Worm (Caenorhabditis elegans) whole organism, late embryonic: Measurements from ENCODE around the gene famh-136.

Source experiments
- C08G9.2 ChIP-seq: sonication (generic microtip); optimal IDR thresholded peaks from 2 replicates; lab custom pipeline; 2016; ENCODE audit warnings: mild to moderate bottlenecking, missing genetic modification characterization, moderate library complexity, missing compliant biosample characterization
- C38D4.7 ChIP-seq: fragments of 200-800 bp; sonication (Bioruptor generic); optimal IDR thresholded peaks from 2 replicates; lab custom pipeline; 2018; ENCODE audit warnings: mild to moderate bottlenecking, missing genetic modification characterization, moderate library complexity, missing compliant biosample characterization
- F13H6.1 ChIP-seq: sonication (generic microtip); optimal IDR thresholded peaks from 2 replicates; lab custom pipeline; 2016; ENCODE audit warnings: missing genetic modification characterization, missing compliant biosample characterization
- K02D7.2 ChIP-seq: sonication (generic microtip); optimal IDR thresholded peaks from 2 replicates; lab custom pipeline; 2017; ENCODE audit warnings: mild to moderate bottlenecking, missing genetic modification characterization, missing compliant biosample characterization
- K09A11.1 ChIP-seq: sonication (generic microtip); optimal IDR thresholded peaks from 2 replicates; lab custom pipeline; 2017; ENCODE audit warnings: antibody characterized with exemption, mild to moderate bottlenecking, missing genetic modification characterization, missing compliant biosample characterization; ENCODE audit not compliant: insufficient read depth
- T23F11.4 ChIP-seq: fragments of 200-800 bp; sonication (Bioruptor generic); optimal IDR thresholded peaks from 2 replicates; lab custom pipeline; 2018; ENCODE audit warnings: mild to moderate bottlenecking, missing genetic modification characterization, missing compliant biosample characterization
- Y22D7AL.16 ChIP-seq: sonication (generic microtip); optimal IDR thresholded peaks from 2 replicates; lab custom pipeline; 2016; ENCODE audit warnings: missing genetic modification characterization, missing compliant biosample characterization
- ahr-1 ChIP-seq: sonication (generic microtip); optimal IDR thresholded peaks from 2 replicates; lab custom pipeline; 2016; ENCODE audit warnings: missing genetic modification characterization, missing compliant biosample characterization
- ama-1 ChIP-seq: fragments of 150-350 bp; optimal IDR thresholded peaks from 2 replicates; lab custom pipeline; 2014
- ceh-14 ChIP-seq: sonication (generic microtip); optimal IDR thresholded peaks from 2 replicates; lab custom pipeline; 2016; ENCODE audit warnings: missing genotype, missing genetic modification characterization, missing compliant biosample characterization
- ceh-18 ChIP-seq: sonication (generic microtip); optimal IDR thresholded peaks from 2 replicates; lab custom pipeline; 2016; ENCODE audit warnings: missing genetic modification characterization, missing compliant biosample characterization
- ceh-19 ChIP-seq: fragments of 200-800 bp; sonication (Bioruptor generic); optimal IDR thresholded peaks from 2 replicates; lab custom pipeline; 2018; ENCODE audit warnings: mild to moderate bottlenecking, missing genetic modification characterization, missing compliant biosample characterization
- ceh-2 ChIP-seq: sonication (generic microtip); optimal IDR thresholded peaks from 2 replicates; lab custom pipeline; 2016; ENCODE audit warnings: missing genotype, missing genetic modification characterization, missing compliant biosample characterization
- ceh-30 ChIP-seq: fragments of 150-350 bp; optimal IDR thresholded peaks from 2 replicates; lab custom pipeline; 2014; ENCODE audit warnings: missing biosample characterization, missing genetic modification characterization
- ceh-31 ChIP-seq: sonication (generic microtip); optimal IDR thresholded peaks from 2 replicates; lab custom pipeline; 2016; ENCODE audit warnings: missing genetic modification characterization, missing compliant biosample characterization
- ceh-34 ChIP-seq: sonication (generic microtip); optimal IDR thresholded peaks from 2 replicates; lab custom pipeline; 2016; ENCODE audit warnings: mild to moderate bottlenecking, missing genetic modification characterization, missing compliant biosample characterization
- ceh-6 ChIP-seq: fragments of 200-800 bp; sonication (Bioruptor generic); optimal IDR thresholded peaks from 2 replicates; lab custom pipeline; 2018; ENCODE audit warnings: mild to moderate bottlenecking, missing genetic modification characterization, missing compliant biosample characterization
- dmd-4 ChIP-seq: sonication (generic microtip); optimal IDR thresholded peaks from 2 replicates; lab custom pipeline; 2016; ENCODE audit warnings: borderline replicate concordance, missing genetic modification characterization, missing compliant biosample characterization
- dve-1 ChIP-seq: sonication (generic microtip); optimal IDR thresholded peaks from 2 replicates; lab custom pipeline; 2017; ENCODE audit warnings: antibody characterized with exemption, mild to moderate bottlenecking, missing genetic modification characterization, missing compliant biosample characterization
- elt-4 ChIP-seq: sonication (generic microtip); optimal IDR thresholded peaks from 2 replicates; lab custom pipeline; 2016; ENCODE audit warnings: missing genetic modification characterization, missing compliant biosample characterization
- ets-4 ChIP-seq: sonication (generic microtip); optimal IDR thresholded peaks from 2 replicates; lab custom pipeline; 2016; ENCODE audit warnings: missing genetic modification characterization, missing compliant biosample characterization
- eyg-1 ChIP-seq: sonication (generic microtip); optimal IDR thresholded peaks from 2 replicates; lab custom pipeline; 2016; ENCODE audit warnings: missing genotype, missing genetic modification characterization, missing compliant biosample characterization
- fax-1 ChIP-seq: sonication (generic microtip); optimal IDR thresholded peaks from 2 replicates; lab custom pipeline; 2016; ENCODE audit warnings: missing genotype, missing genetic modification characterization, missing compliant biosample characterization
- fkh-10 ChIP-seq: fragments of 150-350 bp; optimal IDR thresholded peaks from 2 replicates; lab custom pipeline; 2014; ENCODE audit warnings: missing biosample characterization, missing genetic modification reagents, missing genetic modification characterization
- fkh-6 ChIP-seq: sonication (generic microtip); optimal IDR thresholded peaks from 2 replicates; lab custom pipeline; 2016; ENCODE audit warnings: missing genetic modification characterization, missing compliant biosample characterization
- gmeb-2 ChIP-seq: sonication (generic microtip); optimal IDR thresholded peaks from 2 replicates; lab custom pipeline; 2016; ENCODE audit warnings: missing genetic modification characterization, inconsistent platforms, missing compliant biosample characterization
- hlh-15 ChIP-seq: sonication (generic microtip); optimal IDR thresholded peaks from 2 replicates; lab custom pipeline; 2016; ENCODE audit warnings: missing genetic modification characterization, missing compliant biosample characterization
- lin-11 ChIP-seq: fragments of 200-800 bp; sonication (Bioruptor generic); optimal IDR thresholded peaks from 2 replicates; lab custom pipeline; 2018; ENCODE audit warnings: mild to moderate bottlenecking, missing genetic modification characterization, missing compliant biosample characterization
- madf-2 ChIP-seq: sonication (generic microtip); optimal IDR thresholded peaks from 2 replicates; lab custom pipeline; 2017; ENCODE audit warnings: missing genetic modification characterization, missing compliant biosample characterization
- mec-3 ChIP-seq: sonication (generic microtip); optimal IDR thresholded peaks from 2 replicates; lab custom pipeline; 2016; ENCODE audit warnings: borderline replicate concordance, missing genetic modification characterization, missing compliant biosample characterization
- nfya-1 ChIP-seq: sonication (generic microtip); optimal IDR thresholded peaks from 2 replicates; lab custom pipeline; 2017; ENCODE audit warnings: missing genetic modification characterization, mild to moderate bottlenecking, missing compliant biosample characterization, antibody characterized with exemption, moderate library complexity
- odd-2 ChIP-seq: sonication (generic microtip); optimal IDR thresholded peaks from 2 replicates; lab custom pipeline; 2017; ENCODE audit warnings: antibody characterized with exemption, mild to moderate bottlenecking, missing genetic modification characterization, missing compliant biosample characterization
- pag-3 ChIP-seq: sonication (generic microtip); optimal IDR thresholded peaks from 2 replicates; lab custom pipeline; 2016; ENCODE audit warnings: missing compliant biosample characterization, missing genetic modification characterization, borderline replicate concordance
- pat-9 ChIP-seq: fragments of 200-800 bp; sonication (Bioruptor generic); optimal IDR thresholded peaks from 2 replicates; lab custom pipeline; 2018; ENCODE audit warnings: mild to moderate bottlenecking, missing genetic modification characterization, moderate library complexity, missing compliant biosample characterization
- pha-4 ChIP-seq: fragments of 150-350 bp; optimal IDR thresholded peaks from 2 replicates; lab custom pipeline; 2018; ENCODE audit warnings: missing biosample characterization, missing genetic modification reagents, missing genetic modification characterization
- pros-1 ChIP-seq: fragments of 150-350 bp; optimal IDR thresholded peaks from 2 replicates; lab custom pipeline; 2014; ENCODE audit warnings: missing biosample characterization, missing genetic modification reagents, missing genetic modification characterization
- ref-2 ChIP-seq: sonication (generic microtip); optimal IDR thresholded peaks from 2 replicates; lab custom pipeline; 2016; ENCODE audit warnings: missing genetic modification characterization, missing compliant biosample characterization
- rnt-1 ChIP-seq: sonication (generic microtip); optimal IDR thresholded peaks from 2 replicates; lab custom pipeline; 2016; ENCODE audit warnings: missing genetic modification characterization, missing compliant biosample characterization
- sdc-2 ChIP-seq: sonication (generic microtip); optimal IDR thresholded peaks from 2 replicates; lab custom pipeline; 2016; ENCODE audit warnings: missing genotype, missing genetic modification characterization, missing compliant biosample characterization
- syd-9 ChIP-seq: sonication (generic microtip); optimal IDR thresholded peaks from 2 replicates; lab custom pipeline; 2016; ENCODE audit warnings: mild to moderate bottlenecking, missing genetic modification characterization, moderate library complexity, missing compliant biosample characterization
- tbx-2 ChIP-seq: sonication (generic microtip); optimal IDR thresholded peaks from 2 replicates; lab custom pipeline; 2016; ENCODE audit warnings: missing genetic modification characterization, missing compliant biosample characterization
- unc-42 ChIP-seq: sonication (generic microtip); optimal IDR thresholded peaks from 2 replicates; lab custom pipeline; 2016; ENCODE audit warnings: missing genotype, missing genetic modification characterization, missing compliant biosample characterization
- unc-55 ChIP-seq: sonication (generic microtip); optimal IDR thresholded peaks from 2 replicates; lab custom pipeline; 2017; ENCODE audit warnings: missing biosample characterization, missing genetic modification reagents, missing genetic modification characterization
- unc-86 ChIP-seq: sonication (generic microtip); optimal IDR thresholded peaks from 2 replicates; lab custom pipeline; 2016; ENCODE audit warnings: missing genetic modification characterization, missing compliant biosample characterization

The famh-136 gene

ce11 chrIII:8865294-8865766, 22.2 kb upstream of the famh-136 start:
- TF ChIP-seq F13H6.1 (tag; lab: Kevin White, UChicago) = peak; percentile 41
- TF ChIP-seq ceh-30 (tag; lab: Kevin White, UChicago) = peak; percentile 35
- peak; percentile 78 for TF ChIP-seq rnt-1
- TF ChIP-seq dve-1 (tag; lab: Kevin White, UChicago) = no peak
- no peak for TF ChIP-seq ceh-19
- TF ChIP-seq ets-4 = peak; percentile 66
- no peak for TF ChIP-seq K02D7.2 (tag; lab: Kevin White, UChicago)
- peak; percentile 43 for TF ChIP-seq eyg-1 (tag; lab: Kevin White, UChicago)
- no peak for TF ChIP-seq pag-3 (tag; lab: Kevin White, UChicago)
- TF ChIP-seq fkh-6 (tag; lab: Kevin White, UChicago) = peak; percentile 3
- peak; percentile 72 for TF ChIP-seq ceh-34 (tag; lab: Kevin White, UChicago)
- TF ChIP-seq dmd-4 = peak; percentile 65
- TF ChIP-seq ceh-31 = peak; percentile 68
- peak; percentile 51 for TF ChIP-seq syd-9 (tag; lab: Kevin White, UChicago)
- peak; percentile 66 for TF ChIP-seq sdc-2 (tag; lab: Kevin White, UChicago)
- no peak for TF ChIP-seq pros-1 (tag; lab: Kevin White, UChicago)
- TF ChIP-seq gmeb-2 (tag; lab: Kevin White, UChicago) = peak; percentile 10
- TF ChIP-seq C38D4.7 (GFP tag; lab: Kevin White, UChicago) = peak; percentile 10
- TF ChIP-seq nfya-1 = peak; percentile 15
- peak; percentile 6 for TF ChIP-seq mec-3
- no peak for TF ChIP-seq hlh-15 (tag; lab: Kevin White, UChicago)
- TF ChIP-seq unc-55 = peak; percentile 17
- no peak for TF ChIP-seq unc-42 (tag; lab: Kevin White, UChicago)
- TF ChIP-seq C08G9.2 = peak; percentile 36
- TF ChIP-seq ceh-6 (GFP tag; lab: Kevin White, UChicago) = peak; percentile 54
- TF ChIP-seq T23F11.4 = peak; percentile 57
- peak; percentile 64 for TF ChIP-seq ceh-14
- TF ChIP-seq ref-2 (tag; lab: Kevin White, UChicago) = peak; percentile 73
- TF ChIP-seq pat-9 (tag; lab: Kevin White, UChicago) = peak; percentile 46
- peak; percentile 88 for TF ChIP-seq ceh-18 (tag; lab: Kevin White, UChicago)
- no peak for TF ChIP-seq K09A11.1 (tag; lab: Kevin White, UChicago)
- no peak for TF ChIP-seq lin-11 (tag; lab: Kevin White, UChicago)
- no peak for TF ChIP-seq ahr-1 (tag; lab: Kevin White, UChicago)
- peak; percentile 13 for TF ChIP-seq ama-1
- TF ChIP-seq tbx-2 (tag; lab: Kevin White, UChicago) = peak; percentile 73

ce11 chrIII:8866038-8866437, 21.5 kb upstream of the famh-136 start:
- TF ChIP-seq fkh-10 (GFP tag; lab: Kevin White, UChicago) (no peak), Y22D7AL.16 (tag; lab: Kevin White, UChicago) (no peak), tbx-2 (tag; lab: Kevin White, UChicago) (no peak), F13H6.1 (tag; lab: Kevin White, UChicago) (no peak), ceh-14 (no peak), pha-4 (tag; lab: Kevin White, UChicago) (no peak), unc-86 (no peak), ceh-2 (tag; lab: Kevin White, UChicago) (no peak), ahr-1 (tag; lab: Kevin White, UChicago) (no peak), madf-2 (tag; lab: Kevin White, UChicago) (no peak), fax-1 (tag; lab: Kevin White, UChicago) (no peak), fkh-6 (tag; lab: Kevin White, UChicago) (no peak), elt-4 (tag; lab: Kevin White, UChicago) (no peak), odd-2 (tag; lab: Kevin White, UChicago) (no peak)
- TF ChIP-seq, all 69 proteins: peak for 0
